Fruit fly (Drosophila melanogaster) whole organism: ENCODE data around the gene CG6013.

ENCODE experiments used
- CG8478 ChIP-seq: fragments of >200 bp; optimal IDR thresholded peaks from 2 replicates; lab custom pipeline; 2018; ENCODE audit warnings: inconsistent platforms
- Dll ChIP-seq: fragments of >200 bp; optimal IDR thresholded peaks from 2 replicates; lab custom pipeline; 2017
- EcR ChIP-seq, 2 experiments: fragments of >200 bp; optimal IDR thresholded peaks; 2 replicates each; lab custom pipeline; 2017; ENCODE audit warnings: missing biosample characterization in 2 of 2, missing genetic modification characterization in 2 of 2, missing genetic modification reagents in 2 of 2
- pan ChIP-seq: fragments of >200 bp; optimal IDR thresholded peaks from 2 replicates; lab custom pipeline; 2017
- psq ChIP-seq: fragments of >200 bp; optimal IDR thresholded peaks from 2 replicates; lab custom pipeline; 2017
- usp ChIP-seq: fragments of >200 bp; optimal IDR thresholded peaks from 2 replicates; lab custom pipeline; 2017; ENCODE audit warnings: missing biosample characterization, missing genetic modification characterization, mixed read lengths

The CG6013 gene

DNA sequence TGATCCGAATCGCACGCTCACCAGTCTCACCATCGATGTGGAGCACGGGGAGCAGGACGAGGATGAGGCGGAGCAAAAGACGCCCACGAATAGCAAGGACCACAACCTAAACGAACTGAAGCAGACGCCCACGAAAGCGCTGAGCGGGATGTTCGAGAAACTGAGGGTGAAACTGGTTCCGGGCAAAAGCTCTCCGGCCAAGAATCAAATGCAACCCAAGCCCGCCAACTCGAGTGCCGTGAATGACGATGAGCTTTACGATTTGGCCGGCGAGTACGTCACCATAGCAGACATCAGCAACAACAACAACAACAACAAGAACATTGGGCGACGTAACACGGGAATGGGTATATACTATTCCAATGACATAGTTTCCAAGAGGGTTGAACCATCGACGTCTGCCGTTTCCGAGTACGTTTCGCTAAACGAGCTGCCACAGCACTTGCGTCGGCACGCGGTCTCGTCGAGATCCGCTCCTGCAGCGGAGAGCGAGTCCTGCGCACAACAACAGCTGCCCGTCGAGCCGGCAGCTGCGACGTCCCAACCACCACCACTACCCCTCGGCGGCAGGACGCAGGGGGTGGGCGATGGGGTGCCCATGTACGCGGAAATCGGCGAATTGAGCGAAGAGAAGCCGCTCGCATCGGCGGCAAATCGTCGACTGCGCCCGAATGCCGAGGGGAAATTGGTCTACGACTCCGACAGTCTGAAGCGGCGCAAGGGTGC is 13.8 kb upstream of the CG6013 start:
- no peak for TF ChIP-seq Dll (lab: Kevin White, UChicago)
- no peak for TF ChIP-seq EcR (GFP tag; optimal IDR thresholded peaks at IDR 0.05; lab: Kevin White, UChicago)
- no peak for TF ChIP-seq pan (lab: Kevin White, UChicago)
- no peak for TF ChIP-seq CG8478 (lab: Kevin White, UChicago)
- TF ChIP-seq psq: no peak
- no peak for TF ChIP-seq usp (GFP tag; lab: Kevin White, UChicago)

dm6 chr3R:19023862-19024261 is 7.4 kb upstream of the CG6013 start, which contains the start of the genes CG6005 and CG14286:
CG6005 (minus strand) TSS chr3R:19024030.
CG14286 (plus strand) TSS chr3R:19024092.
- no peak for TF ChIP-seq EcR (GFP tag; optimal IDR thresholded peaks at IDR 0.05; lab: Kevin White, UChicago)
- TF ChIP-seq usp (GFP tag; lab: Kevin White, UChicago): no peak
- TF ChIP-seq Dll (lab: Kevin White, UChicago): no peak
- no peak for TF ChIP-seq pan (lab: Kevin White, UChicago)
- TF ChIP-seq psq: no peak
- no peak for TF ChIP-seq CG8478 (lab: Kevin White, UChicago)

DNA sequence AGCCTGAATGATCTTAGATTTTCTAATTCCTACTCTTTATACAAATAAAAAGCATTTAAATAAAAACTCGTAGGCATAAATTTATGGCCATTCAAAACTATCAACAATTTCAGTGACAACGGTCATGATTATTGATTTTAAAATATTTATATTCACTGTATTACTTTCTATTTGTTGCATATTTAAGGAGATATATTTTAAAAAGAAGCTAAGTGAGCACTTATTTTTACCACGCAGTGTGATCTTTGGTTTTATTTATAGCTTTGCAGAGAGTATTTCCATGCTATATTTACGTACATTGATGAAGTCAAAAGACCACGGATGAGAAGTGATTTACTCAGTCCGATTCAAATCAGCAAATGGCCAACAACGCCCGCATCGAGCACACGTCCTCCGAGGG is 6.5 kb upstream of the CG6013 start, which contains the start of gene CG14285:
Gene CG14285 (plus strand): TSS at position 339 of the 400 bp plus-strand sequence.
- no peak for TF ChIP-seq Dll (lab: Kevin White, UChicago)
- TF ChIP-seq EcR (GFP tag; optimal IDR thresholded peaks at IDR 0.05; lab: Kevin White, UChicago): no peak
- no peak for TF ChIP-seq usp (GFP tag; lab: Kevin White, UChicago)
- TF ChIP-seq pan (lab: Kevin White, UChicago): no peak
- TF ChIP-seq psq: no peak
- no peak for TF ChIP-seq CG8478 (lab: Kevin White, UChicago)

dm6 chr3R:19027165-19027564 is 4.1 kb upstream of the CG6013 start, which contains the start of gene NP15.6:
NP15.6 (plus strand) TSS chr3R:19027368.
- TF ChIP-seq psq (no peak), EcR (GFP tag; optimal IDR thresholded peaks at IDR 0.05; lab: Kevin White, UChicago) (no peak), CG8478 (lab: Kevin White, UChicago) (no peak), Dll (lab: Kevin White, UChicago) (no peak)

DNA sequence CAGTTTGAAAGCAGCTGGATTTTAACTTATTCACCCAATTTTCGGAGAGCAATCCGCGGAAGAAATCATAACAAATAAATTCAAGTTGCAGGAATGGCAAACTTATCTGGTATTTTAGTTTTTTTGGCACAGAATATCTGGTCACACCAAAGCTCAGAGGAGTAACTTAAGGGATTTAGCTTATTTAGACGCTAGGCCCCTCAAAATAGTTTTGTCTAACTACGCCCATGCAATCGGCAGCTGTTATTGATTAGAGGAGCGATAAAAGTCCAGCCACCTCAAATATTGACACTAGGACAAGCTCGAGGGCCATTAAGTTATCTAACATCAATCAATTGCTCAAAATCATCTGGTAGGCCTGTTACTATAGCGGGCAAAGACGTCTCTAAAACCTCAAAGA is 2.5 kb upstream of the CG6013 start, which contains the start of the genes GatA and P5cr:
Gene GatA (minus strand): TSS at position 100 of the 400 bp plus-strand sequence.
Gene P5cr (plus strand): TSS at position 174 of the 400 bp plus-strand sequence.
- TF ChIP-seq psq (no peak), EcR (GFP tag; optimal IDR thresholded peaks at IDR 0.05; lab: Kevin White, UChicago) (no peak), Dll (lab: Kevin White, UChicago) (no peak), pan (lab: Kevin White, UChicago) (no peak), usp (GFP tag; lab: Kevin White, UChicago) (no peak), CG8478 (lab: Kevin White, UChicago) (no peak)

DNA sequence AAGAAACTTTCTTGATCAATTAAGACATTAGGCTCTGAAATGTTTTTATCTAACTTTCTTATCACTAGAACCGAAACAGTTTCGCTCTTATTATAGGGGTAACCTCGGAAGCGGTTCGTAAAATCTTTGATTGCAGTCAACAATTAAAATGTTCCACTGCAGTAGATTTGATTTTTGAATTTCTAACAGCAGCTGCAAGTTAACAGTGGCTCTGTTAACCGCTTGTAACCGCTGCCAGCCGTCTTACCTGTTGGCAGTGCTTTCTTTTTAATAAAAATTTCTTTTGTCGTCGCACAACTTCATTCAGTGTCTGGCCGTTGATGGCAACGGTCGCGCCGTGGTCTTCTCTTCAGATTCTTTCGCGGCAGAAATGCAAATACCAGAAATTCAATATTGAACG is 1.9 kb downstream of the CG6013 start, which contains the start of gene CG6026:
Gene CG6026 (plus strand): TSS at position 301 of the 400 bp plus-strand sequence.
- no peak for TF ChIP-seq EcR (GFP tag; optimal IDR thresholded peaks at IDR 0.05; lab: Kevin White, UChicago)
- no peak for TF ChIP-seq CG8478 (lab: Kevin White, UChicago)
- no peak for TF ChIP-seq usp (GFP tag; lab: Kevin White, UChicago)
- no peak for TF ChIP-seq psq
- no peak for TF ChIP-seq pan (lab: Kevin White, UChicago)
- no peak for TF ChIP-seq Dll (lab: Kevin White, UChicago)

- TF ChIP-seq CG8478 (lab: Kevin White, UChicago) (no peak), pan (lab: Kevin White, UChicago) (no peak), Dll (lab: Kevin White, UChicago) (peak; percentile 23), psq (no peak), EcR (GFP tag; optimal IDR thresholded peaks at IDR 0.05; lab: Kevin White, UChicago) (no peak), usp (GFP tag; lab: Kevin White, UChicago) (no peak)
These were observed 5.3 kb downstream of the CG6013 start for dm6 chr3R:19036521-19037142.

DNA sequence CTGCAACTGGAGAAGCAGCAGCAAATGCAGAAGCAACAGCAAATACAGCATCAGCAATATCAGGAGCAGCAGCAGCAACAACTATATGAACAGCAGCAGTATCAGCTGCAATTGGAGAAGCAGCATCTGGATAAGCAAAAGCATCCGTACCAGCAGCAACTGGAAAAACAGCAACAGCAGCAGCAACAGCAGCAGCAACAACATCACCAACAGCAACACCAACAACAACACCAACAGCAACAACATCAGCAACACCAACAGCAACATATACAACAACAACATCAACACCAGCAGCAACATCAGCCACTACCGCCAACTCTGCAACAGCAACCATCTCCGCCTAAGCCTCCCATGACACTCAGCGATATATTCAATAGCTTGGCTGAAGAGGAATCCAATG is 9.4 kb downstream of the CG6013 start:
- TF ChIP-seq CG8478 (lab: Kevin White, UChicago) (no peak), EcR (GFP tag; optimal IDR thresholded peaks at IDR 0.05; lab: Kevin White, UChicago) (no peak), psq (no peak), usp (GFP tag; lab: Kevin White, UChicago) (no peak), pan (lab: Kevin White, UChicago) (no peak), Dll (lab: Kevin White, UChicago) (no peak)

- TF ChIP-seq Dll (lab: Kevin White, UChicago) (no peak), CG8478 (lab: Kevin White, UChicago) (no peak), usp (GFP tag; lab: Kevin White, UChicago) (no peak), pan (lab: Kevin White, UChicago) (no peak), EcR (GFP tag; optimal IDR thresholded peaks at IDR 0.05; lab: Kevin White, UChicago) (no peak), psq (no peak)
These were observed 13.3 kb downstream of the CG6013 start for dm6 chr3R:19044638-19045037.

DNA sequence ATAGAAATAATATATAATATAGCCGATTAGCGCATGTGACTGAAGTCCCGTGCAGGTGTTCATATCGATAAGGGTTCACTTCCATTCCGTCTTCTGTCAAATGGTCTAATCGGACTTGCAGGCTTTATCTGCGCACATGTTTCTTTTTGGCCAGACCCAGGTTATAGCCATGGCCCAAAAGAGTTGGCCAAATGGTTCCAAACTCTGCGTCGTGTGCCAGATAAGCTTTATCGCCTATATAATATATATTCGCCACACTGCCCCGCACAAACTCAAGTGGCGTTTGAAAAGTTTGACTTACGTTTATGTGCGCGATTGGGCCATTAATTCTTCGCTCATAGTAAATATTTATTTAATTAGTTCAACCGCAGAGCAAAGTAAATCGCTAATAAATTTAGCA is 19.9 kb downstream of the CG6013 start:
- TF ChIP-seq pan (lab: Kevin White, UChicago): no peak
- TF ChIP-seq CG8478 (lab: Kevin White, UChicago): no peak
- no peak for TF ChIP-seq EcR (GFP tag; optimal IDR thresholded peaks at IDR 0.05; lab: Kevin White, UChicago)
- no peak for TF ChIP-seq usp (GFP tag; lab: Kevin White, UChicago)
- no peak for TF ChIP-seq psq
- TF ChIP-seq Dll (lab: Kevin White, UChicago): no peak

DNA sequence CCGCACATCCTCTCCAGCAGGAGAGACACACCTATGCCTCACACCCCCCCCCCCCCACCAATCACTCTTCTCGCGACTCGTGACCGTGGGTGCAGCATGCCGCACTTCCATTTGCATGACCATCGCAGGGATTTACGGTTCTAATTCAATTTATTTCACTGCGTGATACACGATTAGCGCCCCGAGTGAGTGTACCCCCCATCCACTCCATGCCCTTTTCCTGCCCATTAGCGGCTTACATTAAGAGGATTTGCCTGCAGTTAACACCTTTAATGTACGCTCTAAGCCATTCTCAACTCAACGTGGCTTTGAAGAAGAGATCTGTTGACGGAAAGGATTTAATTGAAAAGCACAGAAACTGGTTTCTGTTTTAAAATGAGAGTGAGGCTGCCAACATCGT is 21.2 kb downstream of the CG6013 start:
- TF ChIP-seq CG8478 (lab: Kevin White, UChicago) (no peak), Dll (lab: Kevin White, UChicago) (no peak), usp (GFP tag; lab: Kevin White, UChicago) (no peak), EcR (GFP tag; optimal IDR thresholded peaks at IDR 0.05; lab: Kevin White, UChicago) (no peak), pan (lab: Kevin White, UChicago) (no peak), psq (no peak)
